Fruit fly (Drosophila melanogaster) whole organism, embryonic: ENCODE measurements around the gene CG13461.
A peak's percentile ranks its signal among the peaks of the same experiment; 100 is the strongest.

Experiments
- BtbVII ChIP-seq: fragments of 200-800 bp; sonication (Bioruptor generic); optimal IDR thresholded peaks from 3 replicates; lab custom pipeline; 2017; ENCODE audit warnings: missing biosample characterization, mild to moderate bottlenecking, missing genetic modification characterization
- CG10209 ChIP-seq: fragments of 200-800 bp; sonication (Bioruptor generic); optimal IDR thresholded peaks from 3 replicates; lab custom pipeline; 2017; ENCODE audit warnings: missing biosample characterization, mild to moderate bottlenecking, missing genetic modification characterization, missing genetic modification reagents
- CG11696 ChIP-seq: fragments of 200-800 bp; sonication (Bioruptor generic); IDR thresholded peaks from 2 replicates; pipeline ENCODE4 v1.3.6; 2022; ENCODE audit warnings: missing biosample characterization, missing genetic modification characterization
- CG12219 ChIP-seq: fragments of 200-800 bp; sonication (Bioruptor generic); optimal IDR thresholded peaks from 3 replicates; lab custom pipeline; 2018; ENCODE audit warnings: missing biosample characterization, mild to moderate bottlenecking, missing genetic modification characterization
- CG13287 ChIP-seq: fragments of 200-800 bp; sonication (Bioruptor generic); IDR thresholded peaks from 2 replicates; pipeline ENCODE4 v1.3.6; 2022; ENCODE audit warnings: missing biosample characterization, missing genetic modification characterization; ENCODE audit not compliant: partially characterized antibody
- CG14667 ChIP-seq: fragments of 200-800 bp; sonication (Bioruptor generic); IDR thresholded peaks from 2 replicates; pipeline ENCODE4 v1.3.6; 2022; ENCODE audit warnings: missing biosample characterization, missing genetic modification characterization
- CG17328 ChIP-seq: fragments of 200-800 bp; sonication (Bioruptor generic); IDR thresholded peaks from 2 replicates; pipeline ENCODE4 v1.3.6; 2022; ENCODE audit warnings: missing biosample characterization, missing genetic modification characterization
- CG17802 ChIP-seq: fragments of 200-800 bp; sonication (Bioruptor generic); optimal IDR thresholded peaks from 2 replicates; lab custom pipeline; 2018; ENCODE audit warnings: missing biosample characterization, mild to moderate bottlenecking, missing genetic modification characterization, moderate library complexity
- CG2116 ChIP-seq: fragments of 200-800 bp; sonication (Bioruptor generic); optimal IDR thresholded peaks from 3 replicates; lab custom pipeline; 2018; ENCODE audit warnings: missing biosample characterization, mild to moderate bottlenecking, missing genetic modification characterization
- CG3065 ChIP-seq: fragments of 200-800 bp; sonication (Bioruptor generic); optimal IDR thresholded peaks from 2 replicates; lab custom pipeline; 2016; ENCODE audit warnings: missing biosample characterization, missing genetic modification characterization
- CG32532 ChIP-seq: fragments of 200-800 bp; sonication (Bioruptor generic); IDR thresholded peaks from 2 replicates; pipeline ENCODE4 v1.3.6; 2022; ENCODE audit warnings: missing biosample characterization, missing genetic modification characterization
- CG3281 ChIP-seq: fragments of 200-800 bp; sonication (Bioruptor generic); optimal IDR thresholded peaks from 3 replicates; lab custom pipeline; 2017; ENCODE audit warnings: missing biosample characterization, mild to moderate bottlenecking, missing genetic modification characterization
- CG34224 ChIP-seq: fragments of 200-800 bp; sonication (Bioruptor generic); IDR thresholded peaks from 3 replicates; pipeline ENCODE4 v1.3.6; 2022; ENCODE audit warnings: missing biosample characterization, missing genetic modification characterization; ENCODE audit not compliant: partially characterized antibody
- CG4404 ChIP-seq: fragments of 200-800 bp; sonication (Bioruptor generic); IDR thresholded peaks from 2 replicates; pipeline ENCODE4 v1.3.6; 2022; ENCODE audit warnings: missing biosample characterization, missing genetic modification characterization
- CG4617 ChIP-seq: fragments of 200-800 bp; sonication (Bioruptor generic); optimal IDR thresholded peaks from 3 replicates; lab custom pipeline; 2016; ENCODE audit warnings: missing biosample characterization, missing genetic modification characterization, borderline replicate concordance
- CG4854 ChIP-seq: fragments of 200-800 bp; sonication (Bioruptor generic); optimal IDR thresholded peaks from 2 replicates; lab custom pipeline; 2016; ENCODE audit warnings: missing biosample characterization, missing genetic modification characterization, inconsistent platforms
- CG7271 ChIP-seq: fragments of 200-800 bp; sonication (Bioruptor generic); optimal IDR thresholded peaks from 2 replicates; lab custom pipeline; 2018; ENCODE audit warnings: missing biosample characterization, mild to moderate bottlenecking, missing genetic modification characterization, moderate library complexity
- CG7556 ChIP-seq: fragments of 200-800 bp; sonication (Bioruptor generic); optimal IDR thresholded peaks from 2 replicates; lab custom pipeline; 2017; ENCODE audit warnings: missing biosample characterization, mild to moderate bottlenecking, missing genetic modification characterization
- CG8478 ChIP-seq: fragments of >200 bp; optimal IDR thresholded peaks from 2 replicates; lab custom pipeline; 2018
- CG9215 ChIP-seq: fragments of 200-800 bp; sonication (Bioruptor generic); IDR thresholded peaks from 2 replicates; pipeline ENCODE4 v1.3.6; 2022; ENCODE audit warnings: missing biosample characterization, missing genetic modification characterization
- ERR ChIP-seq: fragments of 200-800 bp; sonication (Bioruptor generic); optimal IDR thresholded peaks from 2 replicates; lab custom pipeline; 2016; ENCODE audit warnings: missing biosample characterization, missing genetic modification characterization
- Fer1 ChIP-seq: fragments of 200-800 bp; sonication (Bioruptor generic); optimal IDR thresholded peaks from 2 replicates; lab custom pipeline; 2017; ENCODE audit warnings: missing biosample characterization, mild to moderate bottlenecking, missing genetic modification characterization
- H15 ChIP-seq: fragments of 200-800 bp; sonication (Bioruptor generic); IDR thresholded peaks from 3 replicates; pipeline ENCODE4 v1.3.6; 2022; ENCODE audit warnings: missing biosample characterization, missing genetic modification characterization
- HmgZ ChIP-seq: fragments of 200-800 bp; sonication (Bioruptor generic); optimal IDR thresholded peaks from 2 replicates; lab custom pipeline; 2018; ENCODE audit warnings: missing biosample characterization, mild to moderate bottlenecking, missing genetic modification characterization
- Hr3 ChIP-seq: fragments of 200-800 bp; sonication (Bioruptor generic); optimal IDR thresholded peaks from 3 replicates; lab custom pipeline; 2016; ENCODE audit warnings: missing biosample characterization, missing genetic modification characterization
- Meics ChIP-seq: fragments of 200-800 bp; sonication (Bioruptor generic); optimal IDR thresholded peaks from 2 replicates; lab custom pipeline; 2017; ENCODE audit warnings: missing biosample characterization, mild to moderate bottlenecking, missing genetic modification characterization
- Pdp1 ChIP-seq, 2 experiments: fragments of 200-800 bp; sonication (Bioruptor generic); optimal IDR thresholded peaks; 3 replicates each; lab custom pipeline; 2016; ENCODE audit warnings: missing biosample characterization in 2 of 2, missing genetic modification characterization in 2 of 2, mild to moderate bottlenecking in 1 of 2, moderate library complexity in 1 of 2
- Ravus ChIP-seq: fragments of 200-800 bp; sonication (Bioruptor generic); IDR thresholded peaks from 2 replicates; pipeline ENCODE4 v1.3.6; 2022; ENCODE audit warnings: missing biosample characterization, missing genetic modification characterization
- Six4 ChIP-seq: fragments of 200-800 bp; sonication (Bioruptor generic); optimal IDR thresholded peaks from 2 replicates; lab custom pipeline; 2016; ENCODE audit warnings: missing biosample characterization, missing genetic modification characterization
- Usf ChIP-seq: fragments of 200-800 bp; sonication (Bioruptor generic); optimal IDR thresholded peaks from 2 replicates; lab custom pipeline; 2017; ENCODE audit warnings: missing genotype, missing biosample characterization, missing genetic modification characterization
- bcd ChIP-seq: fragments of 200-800 bp; sonication (Bioruptor generic); optimal IDR thresholded peaks from 2 replicates; lab custom pipeline; 2017; ENCODE audit warnings: missing biosample characterization, mild to moderate bottlenecking, missing genetic modification characterization
- chinmo ChIP-seq: fragments of 200-800 bp; sonication (Bioruptor generic); IDR thresholded peaks from 4 replicates; pipeline ENCODE4 v1.3.6; 2022; ENCODE audit warnings: missing biosample characterization, missing genetic modification characterization; ENCODE audit not compliant: partially characterized antibody
- crp ChIP-seq, 2 experiments: fragments of 200-800 bp; sonication (Bioruptor generic); optimal IDR thresholded peaks; 2 replicates in 1 of 2; 3 replicates in 1 of 2; lab custom pipeline; 2017; ENCODE audit warnings: missing biosample characterization in 2 of 2, missing genetic modification characterization in 2 of 2, mild to moderate bottlenecking in 1 of 2, moderate library complexity in 1 of 2
- dmrt11E ChIP-seq: fragments of 200-800 bp; sonication (Bioruptor generic); optimal IDR thresholded peaks from 3 replicates; lab custom pipeline; 2018; ENCODE audit warnings: missing biosample characterization, mild to moderate bottlenecking, missing genetic modification characterization, moderate library complexity
- dpn ChIP-seq, 2 experiments: fragments of 200-800 bp; sonication (Bioruptor generic); optimal IDR thresholded peaks; 3 replicates each; lab custom pipeline; 2016; ENCODE audit warnings: missing biosample characterization in 2 of 2, missing genetic modification characterization in 2 of 2
- fd3F ChIP-seq: fragments of 200-800 bp; sonication (Bioruptor generic); optimal IDR thresholded peaks from 2 replicates; lab custom pipeline; 2018; ENCODE audit warnings: missing biosample characterization, mild to moderate bottlenecking, missing genetic modification characterization, moderate library complexity
- gem ChIP-seq: fragments of 200-800 bp; sonication (Bioruptor generic); optimal IDR thresholded peaks from 2 replicates; lab custom pipeline; 2019; ENCODE audit warnings: missing biosample characterization, mild to moderate bottlenecking, missing genetic modification characterization, moderate library complexity
- lbe ChIP-seq: fragments of 200-800 bp; sonication (Bioruptor generic); optimal IDR thresholded peaks from 2 replicates; lab custom pipeline; 2016; ENCODE audit warnings: missing biosample characterization, mild to moderate bottlenecking, missing genetic modification characterization
- lov ChIP-seq, 2 experiments: fragments of 200-800 bp in 1 of 2; fragments of >200 bp in 1 of 2; sonication (Bioruptor generic) in 1 of 2; IDR thresholded peaks in 1 of 2; optimal IDR thresholded peaks in 1 of 2; 2 replicates in 1 of 2; 3 replicates in 1 of 2; pipeline versions ENCODE4 v1.3.6 to Lab custom; 2017 to 2022; ENCODE audit warnings: missing biosample characterization in 1 of 2, missing genetic modification characterization in 1 of 2
- otp ChIP-seq: fragments of 200-800 bp; sonication (Bioruptor generic); IDR thresholded peaks from 3 replicates; pipeline ENCODE4, ENCODE4 v1.3.6; 2022; ENCODE audit warnings: missing biosample characterization, missing genetic modification characterization
- pho ChIP-seq: fragments of 200-800 bp; sonication (Bioruptor generic); optimal IDR thresholded peaks from 2 replicates; lab custom pipeline; 2016; ENCODE audit warnings: missing biosample characterization, missing genetic modification characterization
- ranshi ChIP-seq: fragments of 200-800 bp; sonication (Bioruptor generic); IDR thresholded peaks from 2 replicates; pipeline ENCODE4 v1.3.6; 2022; ENCODE audit warnings: missing biosample characterization, missing genetic modification characterization
- repo ChIP-seq: fragments of 200-800 bp; sonication (Bioruptor generic); optimal IDR thresholded peaks from 2 replicates; lab custom pipeline; 2016; ENCODE audit warnings: missing biosample characterization, missing genetic modification characterization
- slbo ChIP-seq: fragments of 200-800 bp; sonication (Bioruptor generic); IDR thresholded peaks from 2 replicates; pipeline ENCODE4 v1.3.6; 2022; ENCODE audit warnings: missing biosample characterization, missing genetic modification characterization
- slp2 ChIP-seq: fragments of 200-800 bp; sonication (Bioruptor generic); optimal IDR thresholded peaks from 2 replicates; lab custom pipeline; 2016; ENCODE audit warnings: missing biosample characterization, missing genetic modification characterization
- sug ChIP-seq: fragments of 200-800 bp; optimal IDR thresholded peaks from 2 replicates; lab custom pipeline; 2019; ENCODE audit warnings: missing biosample characterization, mild to moderate bottlenecking, missing genetic modification characterization, moderate library complexity
- tgo ChIP-seq: fragments of 200-800 bp; sonication (Bioruptor generic); IDR thresholded peaks from 3 replicates; pipeline ENCODE4 v1.3.6; 2022; ENCODE audit warnings: missing biosample characterization, missing genetic modification characterization
- unpg ChIP-seq: fragments of 200-800 bp; sonication (Bioruptor generic); optimal IDR thresholded peaks from 3 replicates; lab custom pipeline; 2018; ENCODE audit warnings: missing biosample characterization, mild to moderate bottlenecking, missing genetic modification characterization, moderate library complexity

Gene CG13461

DNA sequence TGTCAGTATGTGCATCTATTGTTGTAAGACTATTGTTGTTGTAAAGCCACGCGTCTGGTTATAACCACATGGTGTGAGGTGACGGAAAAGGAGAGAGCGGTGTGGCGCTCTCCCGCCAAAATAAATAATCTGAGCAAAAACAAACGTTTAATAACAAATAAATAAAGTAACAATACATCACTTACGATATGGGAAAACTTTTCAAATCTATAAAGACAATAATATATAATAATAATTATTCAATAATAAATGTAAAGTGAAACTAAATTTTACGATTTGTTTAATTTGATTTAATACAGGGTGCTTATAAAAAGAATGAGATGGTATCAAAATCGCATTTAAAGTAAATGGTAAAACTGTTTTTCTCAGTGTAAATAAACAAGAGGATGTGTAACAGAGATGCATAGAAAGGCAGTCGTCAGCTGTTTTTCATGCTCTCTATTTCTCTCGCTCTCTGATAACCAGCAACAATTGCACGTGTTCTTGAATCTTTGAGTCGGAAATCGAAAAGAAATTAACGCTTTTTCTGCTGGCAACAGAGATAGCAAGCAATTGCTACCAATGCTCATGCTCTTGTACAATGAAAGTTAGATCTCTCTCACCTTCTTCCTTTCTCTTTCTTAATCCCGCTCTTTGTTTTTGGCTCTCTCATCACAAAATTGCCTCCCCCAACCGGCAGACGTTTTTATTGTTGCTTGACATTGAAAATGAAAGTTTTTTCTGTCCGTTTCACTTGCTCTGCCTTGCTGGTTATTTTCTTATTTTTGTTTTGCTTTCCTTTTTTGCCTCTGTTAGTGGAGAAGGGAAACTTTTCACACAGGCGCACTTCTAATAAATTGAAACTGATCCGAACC, 46.6 kb upstream of the CG13461 start (continued):
- peak; percentile 87 for TF ChIP-seq Six4 (GFP tag; lab: Kevin White, UChicago)
- TF ChIP-seq dmrt11E (tag; lab: Kevin White, UChicago), result peak; percentile 84
- peak; percentile 54 for TF ChIP-seq CG12219 (GFP tag; lab: Kevin White, UChicago)
- no peak; the same call in 1 of the 2 replicates for TF ChIP-seq CG9215 (GFP tag; lab: Robert Waterston, UW)
- peak; percentile 94 for TF ChIP-seq unpg (GFP tag; lab: Kevin White, UChicago)
- TF ChIP-seq CG17802 (tag; lab: Kevin White, UChicago), result no peak
- no peak for TF ChIP-seq Pdp1 (GFP tag; optimal IDR thresholded peaks at IDR 0.05; lab: Kevin White, UChicago)
- TF ChIP-seq Usf, result peak; percentile 10
- no peak for TF ChIP-seq pho (GFP tag; lab: Kevin White, UChicago)
- TF ChIP-seq CG13287 (GFP tag; lab: Robert Waterston, UW), result no peak
- peak; percentile 86 for TF ChIP-seq BtbVII (GFP tag; lab: Kevin White, UChicago)
- TF ChIP-seq CG8478 (lab: Kevin White, UChicago), result no peak
- TF ChIP-seq Meics (GFP tag; lab: Kevin White, UChicago), result peak; percentile 92
- no peak for TF ChIP-seq CG4617 (GFP tag; lab: Kevin White, UChicago)
- TF ChIP-seq CG2116 (GFP tag; lab: Kevin White, UChicago), result peak; percentile 76
- peak; percentile 22 for TF ChIP-seq HmgZ (tag; lab: Kevin White, UChicago)
- TF ChIP-seq bcd (GFP tag; lab: Kevin White, UChicago), result peak; percentile 82
- peak; percentile 97 for TF ChIP-seq gem (tag; lab: Kevin White, UChicago)
- TF ChIP-seq ERR (GFP tag; lab: Kevin White, UChicago), result no peak
- TF ChIP-seq CG14667 (GFP tag; lab: Robert Waterston, UW), result peak; percentile 76; the same call in 1 of the 2 replicates
- TF ChIP-seq CG7271 (tag; lab: Kevin White, UChicago), result peak; percentile 93
- TF ChIP-seq tgo (GFP tag; lab: Robert Waterston, UW), result peak; percentile 90
- TF ChIP-seq ranshi (GFP tag; lab: Robert Waterston, UW), result peak; percentile 89; the same call in 1 of the 2 replicates
- TF ChIP-seq Ravus (GFP tag; lab: Robert Waterston, UW), result peak; percentile 36
- peak in 1 of 2 experiments; percentile 75 for TF ChIP-seq dpn (GFP tag; optimal IDR thresholded peaks at IDR 0.05; lab: Kevin White, UChicago)
- peak; percentile 54 for TF ChIP-seq fd3F (GFP tag; lab: Kevin White, UChicago)
- TF ChIP-seq CG4854, result no peak
- TF ChIP-seq H15 (GFP tag; lab: Robert Waterston, UW), result peak; percentile 66; the same call in 2 of the 3 replicates
- TF ChIP-seq lov (optimal IDR thresholded peaks at IDR 0.05; lab: Kevin White, UChicago), result no peak
- peak; percentile 69; the same call in 2 of the 3 replicates for TF ChIP-seq lov (GFP tag; IDR thresholded peaks at IDR 0.05; lab: Robert Waterston, UW)
- TF ChIP-seq CG3281 (GFP tag; lab: Kevin White, UChicago), result peak; percentile 92
- TF ChIP-seq slbo, result peak; percentile 71
- TF ChIP-seq CG32532, result peak; percentile 89
- TF ChIP-seq Hr3 (GFP tag; lab: Kevin White, UChicago), result peak; percentile 64
- peak; percentile 24 for TF ChIP-seq CG3065 (GFP tag; lab: Kevin White, UChicago)
- TF ChIP-seq CG7556 (GFP tag; lab: Kevin White, UChicago), result peak; percentile 93
- peak; percentile 48 for TF ChIP-seq sug (tag; lab: Kevin White, UChicago)
- peak in 1 of 2 experiments; percentile 76 for TF ChIP-seq crp (GFP tag; optimal IDR thresholded peaks at IDR 0.05; lab: Kevin White, UChicago)
- TF ChIP-seq CG10209 (GFP tag; lab: Kevin White, UChicago), result peak; percentile 74
- TF ChIP-seq CG34224 (GFP tag; lab: Robert Waterston, UW), result no peak
- TF ChIP-seq chinmo (GFP tag; lab: Robert Waterston, UW), result 0 out of 4 replicates have a peak, but pooled peaks have one; percentile 20
- TF ChIP-seq Fer1 (GFP tag; lab: Kevin White, UChicago), result peak; percentile 89
- no peak for TF ChIP-seq slp2 (GFP tag; lab: Kevin White, UChicago)
- TF ChIP-seq repo (GFP tag; lab: Kevin White, UChicago), result peak; percentile 27
- peak; percentile 37 for TF ChIP-seq CG4404
- peak; percentile 72 for TF ChIP-seq lbe (GFP tag; lab: Kevin White, UChicago)
- no peak for TF ChIP-seq otp (GFP tag; lab: Robert Waterston, UW)
- peak; percentile 76 for TF ChIP-seq CG11696 (GFP tag; lab: Robert Waterston, UW)
- TF ChIP-seq CG17328, result peak; percentile 86
